Fruit fly (Drosophila melanogaster) whole organism, prepupa: ENCODE data around the gene CG5250.

Experiments
- Blimp-1 ChIP-seq: fragments of 200-800 bp; sonication (Bioruptor generic); optimal IDR thresholded peaks from 3 replicates; lab custom pipeline; 2017; ENCODE audit warnings: missing biosample characterization, missing genetic modification characterization, mild to moderate bottlenecking, moderate library complexity, missing genetic modification reagents
- CG10669 ChIP-seq: fragments of 200-800 bp; sonication (Bioruptor generic); optimal IDR thresholded peaks from 3 replicates; lab custom pipeline; 2018; ENCODE audit warnings: missing biosample characterization, mild to moderate bottlenecking, missing genetic modification characterization, moderate library complexity
- CG11294 ChIP-seq: fragments of 200-800 bp; sonication (Bioruptor generic); IDR thresholded peaks from 2 replicates; pipeline ENCODE4 v1.3.6; 2022; ENCODE audit warnings: missing biosample characterization, missing genetic modification characterization
- CG11762 ChIP-seq: fragments of 200-800 bp; sonication (Bioruptor generic); optimal IDR thresholded peaks from 3 replicates; lab custom pipeline; 2016; ENCODE audit warnings: missing biosample characterization, missing genetic modification characterization; ENCODE audit not compliant: insufficient read depth
- CG11902 ChIP-seq: fragments of 200-800 bp; sonication (Bioruptor generic); optimal IDR thresholded peaks from 3 replicates; lab custom pipeline; 2016; ENCODE audit warnings: missing biosample characterization, missing genetic modification characterization
- CG3032 ChIP-seq: fragments of 200-800 bp; optimal IDR thresholded peaks from 2 replicates; lab custom pipeline; 2019; ENCODE audit warnings: missing biosample characterization, mild to moderate bottlenecking, missing genetic modification characterization, moderate library complexity
- CG32006 ChIP-seq: fragments of 200-800 bp; sonication (Bioruptor generic); optimal IDR thresholded peaks from 3 replicates; lab custom pipeline; 2017; ENCODE audit warnings: missing biosample characterization, mild to moderate bottlenecking, missing genetic modification characterization
- CG34406 ChIP-seq: fragments of 200-800 bp; sonication (Bioruptor generic); optimal IDR thresholded peaks from 3 replicates; lab custom pipeline; 2016; ENCODE audit warnings: missing biosample characterization, missing genetic modification characterization
- CG3919 ChIP-seq: fragments of 200-800 bp; sonication (Bioruptor generic); optimal IDR thresholded peaks from 3 replicates; lab custom pipeline; 2016; ENCODE audit warnings: missing biosample characterization, missing genetic modification characterization
- CG6163 ChIP-seq: fragments of 200-800 bp; sonication (Bioruptor generic); IDR thresholded peaks from 3 replicates; pipeline ENCODE4 v1.3.6; 2022; ENCODE audit warnings: missing biosample characterization, missing genetic modification characterization
- CG6276 ChIP-seq: fragments of 200-800 bp; sonication (Bioruptor generic); optimal IDR thresholded peaks from 2 replicates; lab custom pipeline; 2017; ENCODE audit warnings: missing biosample characterization, mild to moderate bottlenecking, missing genetic modification characterization
- CG6792 ChIP-seq: fragments of 200-800 bp; sonication (Bioruptor generic); optimal IDR thresholded peaks from 3 replicates; lab custom pipeline; 2016; ENCODE audit warnings: missing biosample characterization, missing genetic modification characterization
- CG6808 ChIP-seq: fragments of 200-800 bp; sonication (Bioruptor generic); optimal IDR thresholded peaks from 3 replicates; lab custom pipeline; 2017; ENCODE audit warnings: missing biosample characterization, missing genetic modification characterization, mild to moderate bottlenecking, moderate library complexity, missing genetic modification reagents
- CG6854 ChIP-seq: fragments of 200-800 bp; sonication (Bioruptor generic); optimal IDR thresholded peaks from 2 replicates; lab custom pipeline; 2017; ENCODE audit warnings: missing biosample characterization, mild to moderate bottlenecking, missing genetic modification characterization
- CG7368 ChIP-seq: fragments of 200-800 bp; sonication (Bioruptor generic); optimal IDR thresholded peaks from 3 replicates; lab custom pipeline; 2016; ENCODE audit warnings: missing biosample characterization, missing genetic modification characterization
- CG8119 ChIP-seq: fragments of 200-800 bp; sonication (Bioruptor generic); IDR thresholded peaks from 3 replicates; pipeline ENCODE4 v1.3.6; 2022; ENCODE audit warnings: missing biosample characterization, missing genetic modification characterization
- CG8319 ChIP-seq: fragments of 200-800 bp; sonication (Bioruptor generic); optimal IDR thresholded peaks from 3 replicates; lab custom pipeline; 2016; ENCODE audit warnings: missing biosample characterization, missing genetic modification characterization
- Eip75B ChIP-seq: fragments of 200-800 bp; sonication (Bioruptor generic); optimal IDR thresholded peaks from 3 replicates; lab custom pipeline; 2016; ENCODE audit warnings: missing biosample characterization, missing genetic modification characterization
- Eip78C ChIP-seq: fragments of 200-800 bp; sonication (Bioruptor generic); peaks from one replicate; lab custom pipeline; 2016; ENCODE audit warnings: missing biosample characterization, missing genetic modification characterization
- Ets21C ChIP-seq: fragments of 200-800 bp; sonication (Bioruptor generic); optimal IDR thresholded peaks from 3 replicates; lab custom pipeline; 2016; ENCODE audit warnings: missing biosample characterization, missing genetic modification characterization
- Gug ChIP-seq: fragments of 200-800 bp; sonication (Bioruptor generic); IDR thresholded peaks from 2 replicates; pipeline ENCODE4 v1.3.6; 2022; ENCODE audit warnings: missing biosample characterization, missing genetic modification characterization
- Hr4 ChIP-seq: fragments of 200-800 bp; sonication (Bioruptor generic); optimal IDR thresholded peaks from 3 replicates; lab custom pipeline; 2016; ENCODE audit warnings: missing biosample characterization, missing genetic modification characterization
- Met ChIP-seq: fragments of 200-800 bp; sonication (Bioruptor generic); optimal IDR thresholded peaks from 3 replicates; lab custom pipeline; 2016; ENCODE audit warnings: missing biosample characterization, missing genetic modification characterization
- OdsH ChIP-seq: fragments of 200-800 bp; sonication (Bioruptor generic); optimal IDR thresholded peaks from 3 replicates; lab custom pipeline; 2016; ENCODE audit warnings: missing biosample characterization, missing genetic modification characterization
- Smox ChIP-seq: fragments of 200-800 bp; sonication (Bioruptor generic); optimal IDR thresholded peaks from 3 replicates; lab custom pipeline; 2016; ENCODE audit warnings: missing biosample characterization, missing genetic modification characterization
- Sox102F ChIP-seq: fragments of 200-800 bp; sonication (Bioruptor generic); optimal IDR thresholded peaks from 2 replicates; lab custom pipeline; 2016; ENCODE audit warnings: missing biosample characterization, mild to moderate bottlenecking, missing genetic modification characterization
- Sox14 ChIP-seq: fragments of 200-800 bp; sonication (Bioruptor generic); optimal IDR thresholded peaks from 3 replicates; lab custom pipeline; 2016; ENCODE audit warnings: missing biosample characterization, missing genetic modification characterization
- Sox15 ChIP-seq: fragments of 200-800 bp; sonication (Bioruptor generic); optimal IDR thresholded peaks from 3 replicates; lab custom pipeline; 2016; ENCODE audit warnings: missing biosample characterization, missing genetic modification characterization
- achi ChIP-seq: fragments of 200-800 bp; sonication (Bioruptor generic); optimal IDR thresholded peaks from 3 replicates; lab custom pipeline; 2016; ENCODE audit warnings: missing biosample characterization, missing genetic modification characterization
- acj6 ChIP-seq: fragments of 200-800 bp; sonication (Bioruptor generic); optimal IDR thresholded peaks from 3 replicates; lab custom pipeline; 2016; ENCODE audit warnings: missing biosample characterization, missing genetic modification characterization
- cyc ChIP-seq: fragments of 200-800 bp; sonication (Bioruptor generic); optimal IDR thresholded peaks from 3 replicates; lab custom pipeline; 2016; ENCODE audit warnings: missing biosample characterization, missing genetic modification characterization
- dac ChIP-seq: fragments of 200-800 bp; sonication (Bioruptor generic); optimal IDR thresholded peaks from 2 replicates; lab custom pipeline; 2017; ENCODE audit warnings: missing biosample characterization, mild to moderate bottlenecking, missing genetic modification characterization
- dsx ChIP-seq: fragments of 200-800 bp; optimal IDR thresholded peaks from 3 replicates; lab custom pipeline; 2019; ENCODE audit warnings: missing biosample characterization, mild to moderate bottlenecking, missing genetic modification characterization, moderate library complexity; ENCODE audit not compliant: poor library complexity, severe bottlenecking
- eg ChIP-seq: fragments of 200-800 bp; sonication (Bioruptor generic); IDR thresholded peaks from 3 replicates; pipeline ENCODE4 v1.3.6; 2022; ENCODE audit warnings: missing biosample characterization, missing genetic modification characterization
- esn ChIP-seq: fragments of 200-800 bp; sonication (Bioruptor generic); optimal IDR thresholded peaks from 2 replicates; lab custom pipeline; 2016; ENCODE audit warnings: missing biosample characterization, mild to moderate bottlenecking, missing genetic modification characterization, moderate library complexity
- fd59A ChIP-seq: fragments of 200-800 bp; sonication (Bioruptor generic); optimal IDR thresholded peaks from 2 replicates; lab custom pipeline; 2017; ENCODE audit warnings: missing biosample characterization, mild to moderate bottlenecking, missing genetic modification characterization, missing genetic modification reagents
- fd85E ChIP-seq: fragments of 200-800 bp; sonication (Bioruptor generic); optimal IDR thresholded peaks from 3 replicates; lab custom pipeline; 2016; ENCODE audit warnings: missing biosample characterization, missing genetic modification characterization
- lz ChIP-seq: fragments of 200-800 bp; sonication (Bioruptor generic); optimal IDR thresholded peaks from 3 replicates; lab custom pipeline; 2016; ENCODE audit warnings: missing biosample characterization, missing genetic modification characterization
- net ChIP-seq: fragments of 200-800 bp; sonication (Bioruptor generic); optimal IDR thresholded peaks from 3 replicates; lab custom pipeline; 2016; ENCODE audit warnings: missing biosample characterization, missing genetic modification characterization
- pdm3 ChIP-seq: fragments of 200-800 bp; sonication (Bioruptor generic); optimal IDR thresholded peaks from 3 replicates; lab custom pipeline; 2016; ENCODE audit warnings: missing biosample characterization, missing genetic modification characterization
- salr ChIP-seq, 2 experiments: fragments of 200-800 bp; sonication (Bioruptor generic); optimal IDR thresholded peaks; 3 replicates each; lab custom pipeline; 2016 to 2018; ENCODE audit warnings: missing biosample characterization in 2 of 2, missing genetic modification characterization in 2 of 2, mild to moderate bottlenecking in 1 of 2
- spab ChIP-seq: fragments of 200-800 bp; sonication (Bioruptor generic); optimal IDR thresholded peaks from 2 replicates; lab custom pipeline; 2017; ENCODE audit warnings: missing biosample characterization, mild to moderate bottlenecking, missing genetic modification characterization, missing genetic modification reagents
- svp ChIP-seq: fragments of 200-800 bp; sonication (Bioruptor generic); peaks from one replicate; lab custom pipeline; 2016; ENCODE audit warnings: missing biosample characterization, missing genetic modification characterization
- topi ChIP-seq: fragments of 200-800 bp; sonication (Bioruptor generic); optimal IDR thresholded peaks from 3 replicates; lab custom pipeline; 2016; ENCODE audit warnings: missing biosample characterization, missing genetic modification characterization
- vri ChIP-seq: fragments of 200-800 bp; sonication (Bioruptor generic); optimal IDR thresholded peaks from 3 replicates; lab custom pipeline; 2016; ENCODE audit warnings: missing biosample characterization, mild to moderate bottlenecking, missing genetic modification characterization

The CG5250 gene

DNA sequence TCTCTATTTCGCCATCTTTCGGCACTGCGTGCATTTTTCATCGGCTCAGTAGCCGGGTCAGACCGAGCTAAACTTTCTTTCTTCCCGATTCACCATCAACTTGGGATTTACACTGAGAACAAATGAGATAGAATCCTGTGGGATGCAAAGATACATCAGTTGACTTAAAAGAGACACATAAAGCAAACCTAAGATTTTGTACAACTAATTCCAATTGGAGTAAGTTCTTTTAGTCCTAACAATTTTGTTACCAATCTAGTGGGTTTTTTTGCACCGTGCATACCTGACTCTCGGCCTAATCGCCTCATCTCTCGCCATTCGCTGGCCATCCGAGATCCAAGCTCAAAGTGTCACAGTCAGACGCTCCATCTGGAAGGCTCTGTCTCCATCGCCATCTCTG lies 35.7 kb upstream of the CG5250 start (continued):
- TF ChIP-seq CG8319 (GFP tag; lab: Kevin White, UChicago) (peak; percentile 22), Smox (GFP tag; lab: Kevin White, UChicago) (no peak), CG3032 (tag; lab: Kevin White, UChicago) (no peak), lz (GFP tag; lab: Kevin White, UChicago) (no peak), acj6 (GFP tag; lab: Kevin White, UChicago) (no peak), CG6808 (GFP tag; lab: Kevin White, UChicago) (no peak), pdm3 (no peak), CG7368 (GFP tag; lab: Kevin White, UChicago) (no peak), Ets21C (GFP tag; lab: Kevin White, UChicago) (no peak), CG6854 (no peak), vri (GFP tag; lab: Kevin White, UChicago) (no peak), spab (GFP tag; lab: Kevin White, UChicago) (no peak), Met (GFP tag; lab: Kevin White, UChicago) (no peak), topi (GFP tag; lab: Kevin White, UChicago) (no peak), Eip75B (GFP tag; lab: Kevin White, UChicago) (no peak), CG6276 (peak; percentile 74), CG11294 (peak; percentile 35; the same call in 1 of the 2 replicates)

DNA sequence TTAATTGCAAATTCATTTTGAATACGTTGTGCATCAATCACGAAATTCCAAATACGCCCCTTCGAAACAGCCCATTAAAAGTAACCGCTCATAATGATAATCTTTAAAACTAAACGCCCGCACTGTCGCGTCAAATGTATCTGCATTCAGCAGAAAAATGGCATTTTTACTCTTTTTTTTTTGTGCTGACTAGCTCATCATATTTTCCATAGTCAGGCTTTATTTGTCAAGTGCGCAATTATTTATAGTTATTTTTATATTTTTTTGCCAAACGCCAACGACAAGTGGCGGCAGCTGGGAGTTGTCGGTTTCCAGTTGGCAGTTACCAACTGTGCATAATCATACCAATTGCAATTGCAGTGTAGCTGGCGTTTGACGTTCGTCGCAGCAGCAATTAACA lies 27.4 kb upstream of the CG5250 start, which contains the start of gene CG14280:
CG14280 (plus strand) TSS at position 301 of the 400 bp plus-strand sequence.
- TF ChIP-seq cyc (GFP tag; lab: Kevin White, UChicago) (no peak), CG11294 (no peak), net (no peak), CG6163 (GFP tag; lab: Robert Waterston, UW) (no peak), CG11902 (GFP tag; lab: Kevin White, UChicago) (no peak), CG11762 (no peak), achi (GFP tag; lab: Kevin White, UChicago) (no peak), fd59A (GFP tag; lab: Kevin White, UChicago) (no peak), Eip78C (GFP tag; lab: Kevin White, UChicago) (no peak), pdm3 (no peak), Gug (GFP tag; lab: Robert Waterston, UW) (no peak), CG6792 (GFP tag; lab: Kevin White, UChicago) (no peak), svp (GFP tag; lab: Kevin White, UChicago) (no peak), CG32006 (no peak), Sox102F (GFP tag; lab: Kevin White, UChicago) (no peak), salr (GFP tag; optimal IDR thresholded peaks at IDR 0.05; lab: Kevin White, UChicago) (no peak), dac (GFP tag; lab: Kevin White, UChicago) (no peak), vri (GFP tag; lab: Kevin White, UChicago) (no peak), spab (GFP tag; lab: Kevin White, UChicago) (no peak)

DNA sequence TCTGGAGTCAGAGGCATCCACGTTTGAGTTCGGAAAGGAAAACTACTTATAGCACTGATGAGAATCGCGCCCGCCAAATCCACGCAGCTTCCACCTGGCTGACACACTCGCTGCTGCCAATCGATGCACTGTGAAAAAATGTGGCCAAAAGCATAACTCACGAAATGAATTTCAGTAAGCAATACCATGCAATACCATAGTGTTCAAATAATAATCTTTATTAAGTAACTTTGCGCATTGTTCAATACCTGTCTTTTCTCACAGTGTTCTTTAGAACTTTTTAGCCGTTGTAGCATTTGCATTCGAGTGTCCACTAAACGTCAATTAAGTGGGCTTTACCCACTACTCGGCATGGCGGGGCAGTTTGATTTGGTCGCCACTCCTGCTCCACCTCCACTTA lies 26.2 kb upstream of the CG5250 start:
- TF ChIP-seq vri (GFP tag; lab: Kevin White, UChicago) (no peak), Sox15 (GFP tag; lab: Kevin White, UChicago) (no peak), Blimp-1 (no peak), Smox (GFP tag; lab: Kevin White, UChicago) (no peak), fd85E (no peak), Ets21C (GFP tag; lab: Kevin White, UChicago) (no peak), CG6854 (no peak), spab (GFP tag; lab: Kevin White, UChicago) (peak; percentile 52), CG8119 (GFP tag; lab: Robert Waterston, UW) (peak; percentile 63), acj6 (GFP tag; lab: Kevin White, UChicago) (peak; percentile 56), CG34406 (peak; percentile 18), dac (GFP tag; lab: Kevin White, UChicago) (peak; percentile 18), CG6163 (GFP tag; lab: Robert Waterston, UW) (peak; percentile 88), CG10669 (GFP tag; lab: Kevin White, UChicago) (peak; percentile 59), topi (GFP tag; lab: Kevin White, UChicago) (peak; percentile 44), CG32006 (peak; percentile 66), achi (GFP tag; lab: Kevin White, UChicago) (peak; percentile 54), Sox102F (GFP tag; lab: Kevin White, UChicago) (no peak), CG6792 (GFP tag; lab: Kevin White, UChicago) (peak; percentile 33), Gug (GFP tag; lab: Robert Waterston, UW) (peak; percentile 48), CG6808 (GFP tag; lab: Kevin White, UChicago) (peak; percentile 55), Met (GFP tag; lab: Kevin White, UChicago) (peak; percentile 9), svp (GFP tag; lab: Kevin White, UChicago) (peak; percentile 77), esn (GFP tag; lab: Kevin White, UChicago) (peak; percentile 26), OdsH (GFP tag; lab: Kevin White, UChicago) (peak; percentile 49), dsx (GFP tag; lab: Kevin White, UChicago) (peak; percentile 50), CG3919 (peak; percentile 68), cyc (GFP tag; lab: Kevin White, UChicago) (peak; percentile 52), CG11294 (peak; percentile 47; the same call in 1 of the 2 replicates), Eip75B (GFP tag; lab: Kevin White, UChicago) (peak; percentile 47), Sox14 (GFP tag; lab: Kevin White, UChicago) (peak; percentile 23), Hr4 (GFP tag; lab: Kevin White, UChicago) (peak; percentile 23), eg (GFP tag; lab: Robert Waterston, UW) (peak; percentile 79)
